Worm (Caenorhabditis elegans): ENCODE measurements around the gene dpy-20.

DNA sequence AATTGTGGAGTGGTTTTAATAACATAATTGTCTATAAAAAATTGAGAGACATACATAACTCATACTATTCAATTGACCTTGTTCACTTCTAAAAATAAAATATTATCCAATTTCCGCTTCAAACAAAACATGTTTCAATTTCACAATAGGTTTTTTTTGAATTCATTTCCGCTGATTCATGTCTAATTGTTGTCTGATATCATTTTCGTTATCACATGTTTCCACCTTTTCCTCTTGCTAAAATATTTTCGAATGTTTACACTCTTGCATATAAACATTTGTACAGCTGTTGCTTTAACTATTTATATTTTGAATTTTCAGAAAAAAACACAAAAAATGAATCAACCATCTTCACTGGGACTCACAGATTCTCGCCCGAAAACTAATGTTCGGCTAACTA, 44.7 kb upstream of the dpy-20 start, which contains the start of gene gem-4:
- no peak for TF ChIP-seq ref-1 (GFP tag; conservative IDR thresholded peaks at IDR 0.05)
- no peak for TF ChIP-seq med-1 (GFP tag; optimal IDR thresholded peaks at IDR 0.05; ENCODE audit: insufficient read depth)
- no peak for TF ChIP-seq ztf-23 (GFP tag; IDR thresholded peaks at IDR 0.05)
- no peak for TF ChIP-seq klf-2 (GFP tag; conservative IDR thresholded peaks at IDR 0.05)
- no peak for TF ChIP-seq cog-1 (tag; optimal IDR thresholded peaks at IDR 0.05)
